Fruit fly (Drosophila melanogaster) Kc167 (cell line): ENCODE data around the gene Or94b.

Source experiments
- h ChIP-seq: fragments of >200 bp; optimal IDR thresholded peaks from 3 replicates; lab custom pipeline; 2018; ENCODE audit warnings: missing external identifiers
- insv ChIP-seq: fragments of >200 bp; optimal IDR thresholded peaks from 3 replicates; lab custom pipeline; 2018; ENCODE audit warnings: missing external identifiers
- ttk ChIP-seq: sonication (Bioruptor generic); optimal IDR thresholded peaks from 2 replicates; lab custom pipeline; 2017; ENCODE audit warnings: missing external identifiers

DNA sequence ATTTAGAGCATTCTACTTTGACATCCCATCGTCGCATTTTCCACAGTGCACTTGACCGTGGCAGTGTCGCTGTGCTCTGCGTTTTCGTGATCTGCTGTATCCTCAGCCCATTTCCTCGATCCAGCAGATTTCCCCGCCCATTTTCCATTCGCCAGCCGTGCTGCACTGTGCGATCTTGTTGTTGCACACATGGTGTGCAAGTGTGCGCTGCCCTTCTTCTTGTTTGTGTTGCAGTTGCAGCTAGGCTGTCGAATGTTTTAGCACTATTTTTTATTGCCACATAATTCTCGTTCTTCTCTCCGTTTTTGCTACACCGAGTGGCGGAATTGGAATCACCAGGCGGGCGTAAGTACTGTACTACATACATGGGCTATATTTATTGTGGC lies 38.3 kb downstream of the Or94b start:
- TF ChIP-seq insv (lab: Kevin White, UChicago) (no peak), h (no peak), ttk (lab: Kevin White, UChicago) (no peak)
